Worm (Caenorhabditis elegans) whole organism, L3 larva: ENCODE data around the gene srh-75.

Source experiments
- R02D3.7 ChIP-seq: fragments of 150-350 bp; optimal IDR thresholded peaks from 2 replicates; lab custom pipeline; 2014; ENCODE audit warnings: missing biosample characterization, missing genetic modification characterization
- egl-27 ChIP-seq: sonication (generic microtip); optimal IDR thresholded peaks from 4 replicates; lab custom pipeline; 2017; ENCODE audit warnings: missing biosample characterization, missing genetic modification reagents, missing genetic modification characterization
- elt-3 ChIP-seq, 3 experiments: fragments of 150-350 bp in 1 of 3; sonication (generic microtip) in 2 of 3; optimal IDR thresholded peaks; 2 replicates in 2 of 3; 4 replicates in 1 of 3; lab custom pipeline; 2014 to 2017; ENCODE audit warnings: missing biosample characterization in 3 of 3, missing genetic modification characterization in 3 of 3
- fkh-10 ChIP-seq: sonication (generic microtip); optimal IDR thresholded peaks from 2 replicates; lab custom pipeline; 2017; ENCODE audit warnings: missing biosample characterization, missing genetic modification reagents, missing genetic modification characterization
- fos-1 ChIP-seq: fragments of 150-350 bp; optimal IDR thresholded peaks from 2 replicates; lab custom pipeline; 2014; ENCODE audit warnings: missing biosample characterization, missing genetic modification characterization
- nhr-11 ChIP-seq: fragments of 150-350 bp; optimal IDR thresholded peaks from 2 replicates; lab custom pipeline; 2014; ENCODE audit warnings: missing biosample characterization, missing genetic modification characterization
- nhr-12 ChIP-seq: fragments of 150-350 bp; optimal IDR thresholded peaks from 2 replicates; lab custom pipeline; 2014; ENCODE audit warnings: missing biosample characterization, missing genetic modification characterization
- nhr-23 ChIP-seq: fragments of 150-350 bp; optimal IDR thresholded peaks from 2 replicates; lab custom pipeline; 2014; ENCODE audit warnings: missing biosample characterization, missing genetic modification reagents, missing genetic modification characterization
- nhr-77 ChIP-seq: fragments of 150-350 bp; optimal IDR thresholded peaks from 2 replicates; lab custom pipeline; 2014; ENCODE audit warnings: missing biosample characterization, missing genetic modification characterization
- pha-4 ChIP-seq: fragments of 150-350 bp; optimal IDR thresholded peaks from 2 replicates; lab custom pipeline; 2014; ENCODE audit warnings: missing biosample characterization, missing genetic modification reagents, missing genetic modification characterization
- pqm-1 ChIP-seq: fragments of 150-350 bp; optimal IDR thresholded peaks from 2 replicates; lab custom pipeline; 2017; ENCODE audit warnings: missing biosample characterization, missing genetic modification characterization, inconsistent platforms
- sea-2 ChIP-seq: fragments of 150-350 bp; sonication (generic microtip); optimal IDR thresholded peaks from 4 replicates; lab custom pipeline; 2014; ENCODE audit warnings: missing biosample characterization, missing genetic modification reagents, missing genetic modification characterization
- snpc-4 ChIP-seq: fragments of 150-350 bp; optimal IDR thresholded peaks from 2 replicates; lab custom pipeline; 2014; ENCODE audit warnings: missing biosample characterization, missing genetic modification characterization

DNA sequence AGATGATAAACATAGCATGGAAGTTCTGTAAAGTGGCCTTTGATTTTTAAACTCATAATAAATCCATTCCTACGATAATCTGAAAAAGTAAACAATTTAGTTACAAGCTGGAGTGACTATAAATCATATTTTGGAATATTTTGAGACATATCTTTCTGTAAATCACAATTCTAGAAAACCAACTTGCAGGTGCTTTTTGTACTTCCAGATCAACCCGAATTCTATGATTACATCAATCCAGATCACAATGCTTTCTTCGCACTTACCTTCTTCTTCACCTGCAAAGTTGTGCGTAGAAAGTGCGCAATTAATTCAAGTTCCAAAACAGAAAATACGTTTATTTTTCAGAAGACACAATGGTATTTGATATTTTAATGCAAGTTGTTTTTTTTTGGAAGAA, 42.2 kb downstream of the srh-75 start:
- TF ChIP-seq pha-4 (tag; lab: Kevin White, UChicago): no peak
- TF ChIP-seq fkh-10 (GFP tag; lab: Kevin White, UChicago): no peak
- no peak for TF ChIP-seq snpc-4 (tag; lab: Kevin White, UChicago)
- no peak for TF ChIP-seq egl-27
- no peak for TF ChIP-seq fos-1 (tag; lab: Kevin White, UChicago)
- no peak for TF ChIP-seq R02D3.7 (tag; lab: Kevin White, UChicago)
- TF ChIP-seq nhr-23 (tag; lab: Kevin White, UChicago): no peak
- TF ChIP-seq nhr-12 (tag; lab: Kevin White, UChicago): no peak
- no peak for TF ChIP-seq nhr-77 (tag; lab: Kevin White, UChicago)
- TF ChIP-seq pqm-1 (tag; lab: Kevin White, UChicago): no peak
- no peak for TF ChIP-seq nhr-11
- no peak for TF ChIP-seq sea-2 (GFP tag; lab: Kevin White, UChicago)
- no peak for TF ChIP-seq elt-3 (tag; optimal IDR thresholded peaks at IDR 0.05; lab: Kevin White, UChicago)
